Worm (Caenorhabditis elegans) whole organism, L3 larva: ENCODE measurements around the gene dhs-31.

ENCODE experiments used
- ZK546.5 ChIP-seq: sonication (generic microtip); optimal IDR thresholded peaks from 2 replicates; lab custom pipeline; 2017; ENCODE audit warnings: missing biosample characterization, missing genetic modification characterization
- fos-1 ChIP-seq: fragments of 150-350 bp; optimal IDR thresholded peaks from 2 replicates; lab custom pipeline; 2014; ENCODE audit warnings: missing biosample characterization, missing genetic modification characterization
- nhr-11 ChIP-seq: fragments of 150-350 bp; optimal IDR thresholded peaks from 2 replicates; lab custom pipeline; 2014; ENCODE audit warnings: missing biosample characterization, missing genetic modification characterization
- nhr-28 ChIP-seq: fragments of 150-350 bp; optimal IDR thresholded peaks from 2 replicates; lab custom pipeline; 2014; ENCODE audit warnings: missing biosample characterization, missing genetic modification characterization
- pha-4 ChIP-seq: fragments of 150-350 bp; optimal IDR thresholded peaks from 2 replicates; lab custom pipeline; 2014; ENCODE audit warnings: missing biosample characterization, missing genetic modification reagents, missing genetic modification characterization
- pqm-1 ChIP-seq: fragments of 150-350 bp; optimal IDR thresholded peaks from 2 replicates; lab custom pipeline; 2017; ENCODE audit warnings: missing biosample characterization, missing genetic modification characterization, inconsistent platforms
- skn-1 ChIP-seq: fragments of 150-350 bp; optimal IDR thresholded peaks from 2 replicates; lab custom pipeline; 2014; ENCODE audit warnings: missing biosample characterization, missing genetic modification characterization
- tbx-2 ChIP-seq: sonication (generic microtip); optimal IDR thresholded peaks from 2 replicates; lab custom pipeline; 2016; ENCODE audit warnings: mild to moderate bottlenecking, missing genetic modification characterization, missing compliant biosample characterization

- TF ChIP-seq pqm-1 (tag; lab: Kevin White, UChicago) (no peak), ZK546.5 (tag; lab: Kevin White, UChicago) (no peak), tbx-2 (tag; lab: Kevin White, UChicago) (no peak), nhr-11 (no peak), skn-1 (tag; lab: Kevin White, UChicago) (no peak), fos-1 (tag; lab: Kevin White, UChicago) (no peak), pha-4 (no peak), nhr-28 (tag; lab: Kevin White, UChicago) (no peak)
These were observed 10.4 kb upstream of the dhs-31 start, which contains the start of gene T04B2.8 for ce11 chrIV:10051088-10051487.
